Fruit fly (Drosophila melanogaster) whole organism, embryonic: ENCODE data around the gene CG5849.
A peak's percentile ranks its signal among the peaks of the same experiment; 100 is the strongest.

Source experiments
- Atf-2 ChIP-seq: fragments of 200-800 bp; sonication (Bioruptor generic); optimal IDR thresholded peaks from 2 replicates; lab custom pipeline; 2016; ENCODE audit warnings: missing biosample characterization, missing genetic modification characterization
- Blimp-1 ChIP-seq: fragments of 200-800 bp; sonication (Bioruptor generic); optimal IDR thresholded peaks from 3 replicates; lab custom pipeline; 2018; ENCODE audit warnings: missing biosample characterization, missing genetic modification characterization, mild to moderate bottlenecking, moderate library complexity, missing genetic modification reagents
- CG12104 ChIP-seq: fragments of 200-800 bp; sonication (Bioruptor generic); optimal IDR thresholded peaks from 3 replicates; lab custom pipeline; 2016; ENCODE audit warnings: missing biosample characterization, missing genetic modification characterization
- CG12659 ChIP-seq: fragments of 200-800 bp; sonication (Bioruptor generic); optimal IDR thresholded peaks from 3 replicates; lab custom pipeline; 2017; ENCODE audit warnings: mild to moderate bottlenecking, missing biosample characterization, missing genetic modification reagents, missing genetic modification characterization
- CG12744 ChIP-seq: fragments of 200-800 bp; sonication (Bioruptor generic); optimal IDR thresholded peaks from 2 replicates; lab custom pipeline; 2016; ENCODE audit warnings: missing biosample characterization, missing genetic modification characterization
- CG13296 ChIP-seq: fragments of 200-800 bp; sonication (Bioruptor generic); optimal IDR thresholded peaks from 3 replicates; lab custom pipeline; 2018; ENCODE audit warnings: missing biosample characterization, mild to moderate bottlenecking, missing genetic modification characterization
- CG13424 ChIP-seq: fragments of 200-800 bp; sonication (Bioruptor generic); optimal IDR thresholded peaks from 2 replicates; lab custom pipeline; 2019; ENCODE audit warnings: missing biosample characterization, mild to moderate bottlenecking, missing genetic modification characterization, moderate library complexity
- CG15011 ChIP-seq: fragments of 200-800 bp; sonication (Bioruptor generic); optimal IDR thresholded peaks from 3 replicates; lab custom pipeline; 2018; ENCODE audit warnings: missing biosample characterization, mild to moderate bottlenecking, missing genetic modification characterization
- CG2116 ChIP-seq: fragments of 200-800 bp; sonication (Bioruptor generic); optimal IDR thresholded peaks from 3 replicates; lab custom pipeline; 2018; ENCODE audit warnings: missing biosample characterization, mild to moderate bottlenecking, missing genetic modification characterization
- CG2889 ChIP-seq: fragments of 200-800 bp; sonication (Bioruptor generic); IDR thresholded peaks from 3 replicates; pipeline ENCODE4 v1.3.6; 2022; ENCODE audit warnings: missing biosample characterization, missing genetic modification characterization
- CG4360 ChIP-seq: fragments of 200-800 bp; sonication (Bioruptor generic); IDR thresholded peaks from 2 replicates; pipeline ENCODE4 v1.3.6; 2022; ENCODE audit warnings: missing biosample characterization, missing genetic modification characterization
- CG4404 ChIP-seq: fragments of 200-800 bp; sonication (Bioruptor generic); IDR thresholded peaks from 2 replicates; pipeline ENCODE4 v1.3.6; 2022; ENCODE audit warnings: missing biosample characterization, missing genetic modification characterization
- CG7786 ChIP-seq: fragments of 200-800 bp; sonication (Bioruptor generic); optimal IDR thresholded peaks from 2 replicates; lab custom pipeline; 2016; ENCODE audit warnings: missing biosample characterization, missing genetic modification characterization
- CG8290 ChIP-seq, 3 experiments: fragments of 200-800 bp; sonication (Bioruptor generic); optimal IDR thresholded peaks; 2 replicates each; lab custom pipeline; 2016 to 2019; ENCODE audit warnings: missing biosample characterization in 3 of 3, missing genetic modification characterization in 3 of 3, mild to moderate bottlenecking in 2 of 3, moderate library complexity in 1 of 3
- Deaf1 ChIP-seq: fragments of 200-800 bp; optimal IDR thresholded peaks from 3 replicates; lab custom pipeline; 2019; ENCODE audit warnings: missing biosample characterization, mild to moderate bottlenecking, missing genetic modification characterization, moderate library complexity
- Doc3 ChIP-seq: fragments of 200-800 bp; sonication (Bioruptor generic); IDR thresholded peaks from 3 replicates; pipeline ENCODE4 v1.3.6; 2022; ENCODE audit warnings: missing biosample characterization, missing genetic modification characterization; ENCODE audit not compliant: partially characterized antibody
- Drgx ChIP-seq: fragments of 200-800 bp; sonication (Bioruptor generic); IDR thresholded peaks from 2 replicates; pipeline ENCODE4 v1.3.6; 2022; ENCODE audit warnings: missing biosample characterization, missing genetic modification characterization
- Jarid2 ChIP-seq: fragments of 200-800 bp; sonication (Bioruptor generic); optimal IDR thresholded peaks from 3 replicates; lab custom pipeline; 2017; ENCODE audit warnings: mild to moderate bottlenecking, missing biosample characterization, missing genetic modification reagents, missing genetic modification characterization
- Lpt ChIP-seq: fragments of >200 bp; optimal IDR thresholded peaks from 2 replicates; lab custom pipeline; 2018; ENCODE audit warnings: missing biosample characterization, missing genetic modification characterization
- Oli ChIP-seq: fragments of 200-800 bp; sonication (Bioruptor generic); optimal IDR thresholded peaks from 2 replicates; lab custom pipeline; 2018; ENCODE audit warnings: missing biosample characterization, mild to moderate bottlenecking, missing genetic modification characterization, moderate library complexity
- Opbp ChIP-seq: fragments of 200-800 bp; sonication (Bioruptor generic); IDR thresholded peaks from 3 replicates; pipeline ENCODE4 v1.3.6; 2022; ENCODE audit warnings: missing biosample characterization, missing genetic modification characterization; ENCODE audit not compliant: partially characterized antibody
- PHDP ChIP-seq: fragments of 200-800 bp; sonication (Bioruptor generic); optimal IDR thresholded peaks from 3 replicates; lab custom pipeline; 2018; ENCODE audit warnings: missing biosample characterization, mild to moderate bottlenecking, missing genetic modification characterization, moderate library complexity
- Sox100B ChIP-seq: fragments of 200-800 bp; sonication (Bioruptor generic); optimal IDR thresholded peaks from 3 replicates; lab custom pipeline; 2018; ENCODE audit warnings: missing biosample characterization, mild to moderate bottlenecking, missing genetic modification characterization
- Sox102F ChIP-seq: fragments of 200-800 bp; sonication (Bioruptor generic); optimal IDR thresholded peaks from 2 replicates; lab custom pipeline; 2018; ENCODE audit warnings: missing biosample characterization, mild to moderate bottlenecking, missing genetic modification characterization, moderate library complexity
- Spps ChIP-seq: fragments of 200-800 bp; sonication (Bioruptor generic); optimal IDR thresholded peaks from 2 replicates; lab custom pipeline; 2018; ENCODE audit warnings: missing biosample characterization, mild to moderate bottlenecking, missing genetic modification characterization
- Tbp ChIP-seq: fragments of >200 bp; optimal IDR thresholded peaks from 2 replicates; lab custom pipeline; 2018; ENCODE audit warnings: missing biosample characterization, missing genetic modification characterization
- ash1 ChIP-seq: fragments of 200-800 bp; sonication (Bioruptor generic); optimal IDR thresholded peaks from 2 replicates; lab custom pipeline; 2018; ENCODE audit warnings: missing biosample characterization, mild to moderate bottlenecking, missing genetic modification characterization
- bbx ChIP-seq: fragments of 200-800 bp; sonication (Bioruptor generic); IDR thresholded peaks from 2 replicates; pipeline ENCODE4 v1.3.6; 2022; ENCODE audit warnings: missing biosample characterization, missing genetic modification characterization; ENCODE audit not compliant: partially characterized antibody
- bcd ChIP-seq: fragments of 200-800 bp; sonication (Bioruptor generic); optimal IDR thresholded peaks from 2 replicates; lab custom pipeline; 2017; ENCODE audit warnings: missing biosample characterization, mild to moderate bottlenecking, missing genetic modification characterization
- chinmo ChIP-seq: fragments of 200-800 bp; sonication (Bioruptor generic); IDR thresholded peaks from 4 replicates; pipeline ENCODE4 v1.3.6; 2022; ENCODE audit warnings: missing biosample characterization, missing genetic modification characterization; ENCODE audit not compliant: partially characterized antibody
- chm ChIP-seq: fragments of 200-800 bp; sonication (Bioruptor generic); IDR thresholded peaks from 2 replicates; pipeline ENCODE4 v1.3.6; 2022; ENCODE audit warnings: missing biosample characterization, missing genetic modification characterization
- chn ChIP-seq: fragments of 200-800 bp; sonication (Bioruptor generic); optimal IDR thresholded peaks from 2 replicates; lab custom pipeline; 2016; ENCODE audit warnings: missing biosample characterization, missing genetic modification characterization
- ci ChIP-seq: fragments of 200-800 bp; sonication (Bioruptor generic); IDR thresholded peaks from 3 replicates; pipeline ENCODE4 v1.3.6; 2022; ENCODE audit warnings: missing biosample characterization, missing genetic modification characterization
- crp ChIP-seq, 2 experiments: fragments of 200-800 bp; sonication (Bioruptor generic); optimal IDR thresholded peaks; 2 replicates in 1 of 2; 3 replicates in 1 of 2; lab custom pipeline; 2017; ENCODE audit warnings: missing biosample characterization in 2 of 2, missing genetic modification characterization in 2 of 2, mild to moderate bottlenecking in 1 of 2, moderate library complexity in 1 of 2
- esg ChIP-seq: fragments of 200-800 bp; sonication (Bioruptor generic); conservative IDR thresholded peaks from 2 replicates; pipeline ENCODE4 v1.3.6; 2022; ENCODE audit warnings: missing biosample characterization, missing genetic modification characterization
- eve ChIP-seq, 2 experiments: fragments of >200 bp; optimal IDR thresholded peaks; 2 replicates each; lab custom pipeline; 2017; ENCODE audit warnings: missing biosample characterization in 2 of 2, missing genetic modification characterization in 2 of 2
- hkb ChIP-seq, 2 experiments: fragments of 200-800 bp in 1 of 2; fragments of >200 bp in 1 of 2; sonication (Bioruptor generic) in 1 of 2; IDR thresholded peaks in 1 of 2; optimal IDR thresholded peaks in 1 of 2; 2 replicates each; pipeline versions ENCODE4 v1.3.6 to Lab custom; 2017 to 2022; ENCODE audit warnings: missing biosample characterization in 1 of 2, missing genetic modification characterization in 1 of 2
- kay ChIP-seq: fragments of 200-800 bp; sonication (Bioruptor generic); optimal IDR thresholded peaks from 2 replicates; lab custom pipeline; 2016; ENCODE audit warnings: missing biosample characterization, missing genetic modification characterization
- lbe ChIP-seq: fragments of 200-800 bp; sonication (Bioruptor generic); optimal IDR thresholded peaks from 2 replicates; lab custom pipeline; 2016; ENCODE audit warnings: missing biosample characterization, mild to moderate bottlenecking, missing genetic modification characterization
- mam ChIP-seq: fragments of 200-800 bp; sonication (Bioruptor generic); optimal IDR thresholded peaks from 3 replicates; lab custom pipeline; 2016; ENCODE audit warnings: missing biosample characterization, missing genetic modification characterization
- nau ChIP-seq: fragments of 200-800 bp; sonication (Bioruptor generic); optimal IDR thresholded peaks from 3 replicates; lab custom pipeline; 2017; ENCODE audit warnings: missing biosample characterization, mild to moderate bottlenecking, missing genetic modification characterization, missing genetic modification reagents
- nerfin-2 ChIP-seq: fragments of 200-800 bp; sonication (Bioruptor generic); IDR thresholded peaks from 2 replicates; pipeline ENCODE4 v1.3.6; 2022; ENCODE audit warnings: missing biosample characterization, missing genetic modification characterization; ENCODE audit not compliant: partially characterized antibody
- shn ChIP-seq: fragments of 200-800 bp; sonication (Bioruptor generic); optimal IDR thresholded peaks from 3 replicates; lab custom pipeline; 2016; ENCODE audit warnings: missing biosample characterization, missing genetic modification characterization
- sob ChIP-seq: fragments of 200-800 bp; sonication (Bioruptor generic); IDR thresholded peaks from 2 replicates; pipeline ENCODE4 v1.3.6; 2022; ENCODE audit warnings: missing biosample characterization, missing genetic modification characterization
- sqz ChIP-seq: fragments of 200-800 bp; sonication (Bioruptor generic); optimal IDR thresholded peaks from 3 replicates; lab custom pipeline; 2018; ENCODE audit warnings: missing biosample characterization, mild to moderate bottlenecking, missing genetic modification characterization
- tgo ChIP-seq: fragments of 200-800 bp; sonication (Bioruptor generic); IDR thresholded peaks from 3 replicates; pipeline ENCODE4 v1.3.6; 2022; ENCODE audit warnings: missing biosample characterization, missing genetic modification characterization
- vnd ChIP-seq: fragments of 200-800 bp; sonication (Bioruptor generic); IDR thresholded peaks from 3 replicates; pipeline ENCODE4 v1.3.6; 2022; ENCODE audit warnings: missing biosample characterization, missing genetic modification characterization; ENCODE audit not compliant: partially characterized antibody

The CG5849 gene

dm6 chr3R:21704439-21704838 is 35.5 kb upstream of the CG5849 start:
- TF ChIP-seq Drgx (GFP tag; lab: Robert Waterston, UW) = peak; percentile 30; the same call in 1 of the 2 replicates
- TF ChIP-seq CG7786 (GFP tag; lab: Kevin White, UChicago) = no peak
- TF ChIP-seq CG12659 (GFP tag; lab: Kevin White, UChicago) = no peak
- TF ChIP-seq CG4360 (GFP tag; lab: Robert Waterston, UW) = no peak
- TF ChIP-seq CG2889 = 0 out of 3 replicates have a peak, but pooled peaks have one; percentile 13

dm6 chr3R:21719420-21719933 is 20.4 kb upstream of the CG5849 start, which contains the start of gene CG31176:
TSS of gene CG31176 (minus strand) at chr3R:21719660.
- TF ChIP-seq Sox100B (GFP tag; lab: Kevin White, UChicago) (no peak), CG2116 (no peak), Blimp-1 (no peak), Oli (tag; lab: Kevin White, UChicago) (no peak), Tbp (GFP tag; lab: Kevin White, UChicago) (no peak), CG13296 (GFP tag; lab: Kevin White, UChicago) (no peak), chm (no peak), Sox102F (GFP tag; lab: Kevin White, UChicago) (no peak), Jarid2 (GFP tag; lab: Kevin White, UChicago) (peak; percentile 89), CG4404 (GFP tag; lab: Robert Waterston, UW) (no peak), nerfin-2 (no peak), CG12744 (GFP tag; lab: Kevin White, UChicago) (no peak), CG12104 (GFP tag; lab: Kevin White, UChicago) (no peak), CG8290 (GFP tag; optimal IDR thresholded peaks at IDR 0.05; lab: Kevin White, UChicago) (no peak), CG8290 (tag; optimal IDR thresholded peaks at IDR 0.05; lab: Kevin White, UChicago) (peak in 1 of 2 experiments; percentile 18), sqz (no peak), tgo (GFP tag; lab: Robert Waterston, UW) (no peak), Spps (tag; lab: Kevin White, UChicago) (no peak), CG15011 (no peak), Atf-2 (GFP tag; lab: Kevin White, UChicago) (no peak), hkb (optimal IDR thresholded peaks at IDR 0.05; lab: Kevin White, UChicago) (no peak), hkb (GFP tag; IDR thresholded peaks at IDR 0.05; lab: Robert Waterston, UW) (no peak), crp (GFP tag; optimal IDR thresholded peaks at IDR 0.05; lab: Kevin White, UChicago) (peak in 1 of 2 experiments; percentile 46), mam (GFP tag; lab: Kevin White, UChicago) (no peak), Doc3 (GFP tag; lab: Robert Waterston, UW) (no peak), Lpt (GFP tag; lab: Kevin White, UChicago) (no peak), ash1 (GFP tag; lab: Kevin White, UChicago) (no peak), sob (GFP tag; lab: Robert Waterston, UW) (no peak), esg (GFP tag; lab: Robert Waterston, UW) (no peak), shn (no peak), kay (GFP tag; lab: Kevin White, UChicago) (no peak), bbx (GFP tag; lab: Robert Waterston, UW) (peak; percentile 44; the same call in 1 of the 2 replicates), nau (GFP tag; lab: Kevin White, UChicago) (no peak), vnd (no peak), ci (GFP tag; lab: Robert Waterston, UW) (peak; percentile 24; the same call in 1 of the 3 replicates), chn (GFP tag; lab: Kevin White, UChicago) (no peak), eve (GFP tag; optimal IDR thresholded peaks at IDR 0.05; lab: Kevin White, UChicago) (peak in 1 of 2 experiments; percentile 82), Opbp (GFP tag; lab: Robert Waterston, UW) (0 out of 3 replicates have a peak, but pooled peaks have one; percentile 12), CG13424 (tag; lab: Kevin White, UChicago) (no peak), chinmo (GFP tag; lab: Robert Waterston, UW) (peak; percentile 84; the same call in 3 of the 4 replicates), lbe (GFP tag; lab: Kevin White, UChicago) (no peak), Deaf1 (tag; lab: Kevin White, UChicago) (no peak), bcd (no peak), PHDP (tag; lab: Kevin White, UChicago) (no peak)
